Fruit fly (Drosophila melanogaster): Measurements from ENCODE around the gene Idgf2.
A peak's percentile ranks its signal among the peaks of the same experiment; 100 is the strongest.

Gene Idgf2

DNA sequence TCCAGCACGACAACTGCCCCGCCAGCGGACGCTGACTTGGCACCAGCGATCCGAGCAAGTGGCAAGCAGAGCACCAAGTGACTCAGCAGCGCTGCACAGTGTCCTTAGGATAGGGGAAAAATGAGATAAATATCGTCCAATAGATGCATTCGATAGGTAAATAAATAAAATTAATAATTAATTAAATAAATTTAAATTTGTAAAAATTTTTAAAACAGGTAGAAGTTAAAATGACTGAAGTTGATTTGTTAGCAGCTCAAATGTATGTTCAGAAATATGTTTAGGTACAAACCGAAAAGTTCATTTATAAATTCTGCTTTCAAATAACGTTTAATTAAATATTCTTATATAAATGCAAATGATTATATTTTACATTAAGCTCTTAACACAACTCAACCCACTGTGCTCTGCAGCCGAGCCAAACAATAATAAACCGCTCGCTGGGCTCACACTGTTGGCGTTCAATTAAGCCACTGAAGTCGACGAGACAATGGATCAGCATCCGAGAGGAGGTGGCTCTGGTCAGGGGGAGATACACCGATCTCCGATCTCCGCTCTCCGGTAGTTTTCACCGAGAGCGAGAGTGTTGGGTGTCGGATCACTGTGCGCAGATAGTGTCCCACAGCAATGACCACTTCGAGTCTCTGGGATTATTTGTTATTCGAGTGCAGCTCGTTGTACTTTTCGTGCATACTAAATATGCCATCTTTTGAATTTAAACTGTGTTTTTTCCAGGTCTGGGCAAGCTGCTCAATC is 1.5 kb downstream of the Idgf2 start, which contains the start of gene CG5888 (continued):
- TF ChIP-seq org-1 (GFP tag; optimal IDR thresholded peaks at IDR 0.05) (peak; percentile 51), Myb (GFP tag; optimal IDR thresholded peaks at IDR 0.05) (no peak), CG2120 (GFP tag; optimal IDR thresholded peaks at IDR 0.05) (peak; percentile 10), chm (GFP tag; IDR thresholded peaks at IDR 0.05) (peak; percentile 57; the same call in 1 of the 2 replicates), CG1529 (GFP tag; optimal IDR thresholded peaks at IDR 0.05) (peak; percentile 34), ERR (GFP tag; optimal IDR thresholded peaks at IDR 0.05) (no peak), pzg (GFP tag; optimal IDR thresholded peaks at IDR 0.05) (no peak), p53 (GFP tag; optimal IDR thresholded peaks at IDR 0.05) (no peak), Ravus (GFP tag; IDR thresholded peaks at IDR 0.05) (no peak; the same call in 1 of the 2 replicates), gcm (GFP tag; optimal IDR thresholded peaks at IDR 0.05) (peak; percentile 73), HLH3B (GFP tag; IDR thresholded peaks at IDR 0.05) (peak; percentile 65), inv (GFP tag; IDR thresholded peaks at IDR 0.05; ENCODE audit: partially characterized antibody) (peak; percentile 32; the same call in 1 of the 2 replicates), CG18764 (GFP tag; optimal IDR thresholded peaks at IDR 0.05) (no peak), crol (GFP tag; IDR thresholded peaks at IDR 0.05) (peak; percentile 82), Ada2b (GFP tag; IDR thresholded peaks at IDR 0.05) (no peak; the same call in 1 of the 2 replicates), exex (tag; optimal IDR thresholded peaks at IDR 0.05) (no peak), GATAe (GFP tag; conservative IDR thresholded peaks at IDR 0.05) (no peak), croc (GFP tag; conservative IDR thresholded peaks at IDR 0.05) (peak; percentile 69), CG11723 (GFP tag; optimal IDR thresholded peaks at IDR 0.05) (peak; percentile 25), CG15269 (tag; optimal IDR thresholded peaks at IDR 0.05) (peak; percentile 76), CG34422 (GFP tag; IDR thresholded peaks at IDR 0.05) (no peak), CG5245 (GFP tag; optimal IDR thresholded peaks at IDR 0.05) (no peak), ftz-f1 (GFP tag; optimal IDR thresholded peaks at IDR 0.05) (no peak), CG7745 (tag; optimal IDR thresholded peaks at IDR 0.05) (no peak), Atf6 (GFP tag; IDR thresholded peaks at IDR 0.05) (no peak), Lim3 (GFP tag; IDR thresholded peaks at IDR 0.05) (peak; percentile 47; the same call in 1 of the 2 replicates), Mes4 (GFP tag; optimal IDR thresholded peaks at IDR 0.05) (no peak), Hmr (GFP tag; optimal IDR thresholded peaks at IDR 0.05) (peak; percentile 78), Gug (GFP tag; IDR thresholded peaks at IDR 0.05) (no peak), Sry-β (GFP tag; optimal IDR thresholded peaks at IDR 0.05) (no peak), CG31365 (tag; optimal IDR thresholded peaks at IDR 0.05) (no peak), CG2129 (GFP tag; IDR thresholded peaks at IDR 0.05; ENCODE audit: partially characterized antibody) (no peak), Fer1 (GFP tag; optimal IDR thresholded peaks at IDR 0.05) (peak; percentile 4), Camta (GFP tag; optimal IDR thresholded peaks at IDR 0.05) (no peak), CG11398 (GFP tag; optimal IDR thresholded peaks at IDR 0.05) (no peak), z (GFP tag; IDR thresholded peaks at IDR 0.05) (no peak), trh (GFP tag; optimal IDR thresholded peaks at IDR 0.05) (no peak), Hr78 (GFP tag; optimal IDR thresholded peaks at IDR 0.05) (no peak), Side (GFP tag; optimal IDR thresholded peaks at IDR 0.05) (no peak), CG17186 (GFP tag; optimal IDR thresholded peaks at IDR 0.05) (no peak), ind (GFP tag; optimal IDR thresholded peaks at IDR 0.05) (no peak), Kr (GFP tag; optimal IDR thresholded peaks at IDR 0.05) (no peak), tin (GFP tag; optimal IDR thresholded peaks at IDR 0.05) (peak; percentile 28), Rfx (GFP tag; IDR thresholded peaks at IDR 0.05) (peak; percentile 79), C15 (GFP tag; IDR thresholded peaks at IDR 0.05) (0 out of 3 replicates have a peak, but pooled peaks have one; percentile 40), TFAM (GFP tag; optimal IDR thresholded peaks at IDR 0.05) (no peak), CG3726 (GFP tag; IDR thresholded peaks at IDR 0.05) (no peak), kay (GFP tag; optimal IDR thresholded peaks at IDR 0.05) (peak; percentile 53), CG13123 (GFP tag; optimal IDR thresholded peaks at IDR 0.05) (no peak), tll (GFP tag; optimal IDR thresholded peaks at IDR 0.05) (no peak)

Data from whole organism, embryonic.